Fruit fly (Drosophila melanogaster) whole organism, wandering third instar larva: ENCODE results near the gene CG7785.

Source experiments
- Abd-B ChIP-seq: fragments of >200 bp; optimal IDR thresholded peaks from 2 replicates; lab custom pipeline; 2017; ENCODE audit warnings: missing biosample characterization, missing genetic modification characterization
- CG32264 ChIP-seq: fragments of 200-800 bp; sonication (Bioruptor generic); optimal IDR thresholded peaks from 2 replicates; lab custom pipeline; 2016; ENCODE audit warnings: missing biosample characterization, missing genetic modification characterization
- CG9705 ChIP-seq: fragments of 200-800 bp; sonication (Bioruptor generic); optimal IDR thresholded peaks from 2 replicates; lab custom pipeline; 2018; ENCODE audit warnings: missing biosample characterization, mild to moderate bottlenecking, missing genetic modification characterization
- CrebA ChIP-seq: fragments of 200-800 bp; sonication (Bioruptor generic); optimal IDR thresholded peaks from 2 replicates; lab custom pipeline; 2016; ENCODE audit warnings: missing biosample characterization, mild to moderate bottlenecking, missing genetic modification characterization, borderline replicate concordance
- Dfd ChIP-seq: fragments of >200 bp; optimal IDR thresholded peaks from 2 replicates; lab custom pipeline; 2017; ENCODE audit warnings: missing biosample characterization, missing genetic modification characterization
- Dif ChIP-seq: fragments of 200-275, 200-300 bp; sonication (Bioruptor generic); optimal IDR thresholded peaks from 2 replicates; lab custom pipeline; 2018; ENCODE audit warnings: missing biosample characterization, missing genetic modification characterization; ENCODE audit not compliant: partially characterized antibody
- GATAd ChIP-seq: sonication (Bioruptor generic); optimal IDR thresholded peaks from 2 replicates; lab custom pipeline; 2016; ENCODE audit warnings: missing biosample characterization, missing genetic modification characterization
- HLH106 ChIP-seq: fragments of 200-800 bp; optimal IDR thresholded peaks from 3 replicates; lab custom pipeline; 2019; ENCODE audit warnings: missing biosample characterization, mild to moderate bottlenecking, missing genetic modification characterization, moderate library complexity
- Hnf4 ChIP-seq: fragments of 200-800 bp; sonication (Bioruptor generic); optimal IDR thresholded peaks from 2 replicates; lab custom pipeline; 2016; ENCODE audit warnings: missing biosample characterization, mild to moderate bottlenecking, missing genetic modification characterization
- Hr78 ChIP-seq: fragments of >200 bp; optimal IDR thresholded peaks from 2 replicates; lab custom pipeline; 2017; ENCODE audit warnings: missing biosample characterization, missing genetic modification characterization
- Hr83 ChIP-seq: fragments of 200-300 bp; sonication (Bioruptor generic); optimal IDR thresholded peaks from 2 replicates; lab custom pipeline; 2016; ENCODE audit warnings: missing biosample characterization, mild to moderate bottlenecking, missing genetic modification characterization, moderate library complexity; ENCODE audit not compliant: poor library complexity, severe bottlenecking
- Jra ChIP-seq: sonication (Bioruptor generic); optimal IDR thresholded peaks from 2 replicates; lab custom pipeline; 2016; ENCODE audit warnings: missing biosample characterization, missing genetic modification characterization
- Mio ChIP-seq: sonication (Bioruptor generic); optimal IDR thresholded peaks from 2 replicates; lab custom pipeline; 2016; ENCODE audit warnings: missing biosample characterization, missing genetic modification characterization
- Myc ChIP-seq: fragments of >200 bp; optimal IDR thresholded peaks from 2 replicates; lab custom pipeline; 2017
- N ChIP-seq: fragments of >200 bp; optimal IDR thresholded peaks from 2 replicates; lab custom pipeline; 2018; ENCODE audit warnings: missing biosample characterization, missing external identifiers, missing genetic modification characterization
- OdsH ChIP-seq: fragments of 200-800 bp; sonication (Bioruptor generic); optimal IDR thresholded peaks from 2 replicates; lab custom pipeline; 2016; ENCODE audit warnings: missing biosample characterization, mild to moderate bottlenecking, missing genetic modification characterization
- Rel ChIP-seq, 2 experiments: fragments of 200-800 bp; sonication (Bioruptor generic) in 1 of 2; optimal IDR thresholded peaks; 2 replicates in 1 of 2; 3 replicates in 1 of 2; lab custom pipeline; 2016 to 2019; ENCODE audit warnings: mild to moderate bottlenecking in 2 of 2, missing biosample characterization in 2 of 2, missing genetic modification characterization in 2 of 2, moderate library complexity in 1 of 2
- Sp1 ChIP-seq: fragments of 200-800 bp; sonication (Bioruptor generic); optimal IDR thresholded peaks from 3 replicates; lab custom pipeline; 2019; ENCODE audit warnings: missing biosample characterization, mild to moderate bottlenecking, missing genetic modification characterization, moderate library complexity
- Vsx2 ChIP-seq: fragments of 200-300, 225-300 bp; sonication (Bioruptor generic); optimal IDR thresholded peaks from 2 replicates; lab custom pipeline; 2018; ENCODE audit warnings: missing biosample characterization, missing genetic modification characterization; ENCODE audit not compliant: partially characterized antibody
- br ChIP-seq: fragments of 200-800 bp; sonication (Bioruptor generic); optimal IDR thresholded peaks from 2 replicates; lab custom pipeline; 2016; ENCODE audit warnings: missing biosample characterization, missing genetic modification characterization
- brk ChIP-seq: fragments of 200-800 bp; sonication (Bioruptor generic); optimal IDR thresholded peaks from 2 replicates; lab custom pipeline; 2016; ENCODE audit warnings: missing biosample characterization, mild to moderate bottlenecking, missing genetic modification characterization
- dl ChIP-seq, 2 experiments: fragments of 175-275, 200-275 bp in 1 of 2; fragments of 200-275 bp in 1 of 2; sonication (Bioruptor generic); optimal IDR thresholded peaks; lab custom pipeline; 2018; ENCODE audit warnings: mild to moderate bottlenecking in 2 of 2, missing biosample characterization in 2 of 2, missing genetic modification characterization in 2 of 2, moderate library complexity in 2 of 2; ENCODE audit not compliant: partially characterized antibody in 2 of 2, insufficient read depth in 1 of 2
- dmrt93B ChIP-seq: fragments of 200-800 bp; sonication (Bioruptor generic); optimal IDR thresholded peaks from 2 replicates; lab custom pipeline; 2018; ENCODE audit warnings: missing biosample characterization, mild to moderate bottlenecking, missing genetic modification characterization
- dsf ChIP-seq: sonication (Bioruptor generic); optimal IDR thresholded peaks from 2 replicates; lab custom pipeline; 2016; ENCODE audit warnings: missing biosample characterization, missing genetic modification characterization, borderline replicate concordance
- ey ChIP-seq: fragments of 200-800 bp; sonication (Bioruptor generic); optimal IDR thresholded peaks from 2 replicates; lab custom pipeline; 2016; ENCODE audit warnings: missing biosample characterization, missing genetic modification characterization
- foxo ChIP-seq, 2 experiments: fragments of 200-800 bp; sonication (Bioruptor generic); optimal IDR thresholded peaks; 2 replicates in 1 of 2; 3 replicates in 1 of 2; lab custom pipeline; 2016 to 2017; ENCODE audit warnings: missing biosample characterization in 2 of 2, missing genetic modification characterization in 2 of 2
- fru ChIP-seq: fragments of 200-800 bp; sonication (Bioruptor generic); optimal IDR thresholded peaks from 3 replicates; lab custom pipeline; 2016; ENCODE audit warnings: missing biosample characterization, mild to moderate bottlenecking, missing genetic modification characterization
- h ChIP-seq: fragments of 200-800 bp; sonication (Bioruptor generic); optimal IDR thresholded peaks from 3 replicates; lab custom pipeline; 2016; ENCODE audit warnings: missing biosample characterization, mild to moderate bottlenecking, missing genetic modification characterization
- jim ChIP-seq: fragments of 175-275, 200-325 bp; sonication (Bioruptor generic); optimal IDR thresholded peaks from 2 replicates; lab custom pipeline; 2016; ENCODE audit warnings: missing biosample characterization, mild to moderate bottlenecking, missing genetic modification characterization
- lola ChIP-seq: fragments of >200 bp; optimal IDR thresholded peaks from 2 replicates; lab custom pipeline; 2017; ENCODE audit warnings: missing biosample characterization, missing genetic modification characterization
- pan ChIP-seq: fragments of >200 bp; optimal IDR thresholded peaks from 2 replicates; lab custom pipeline; 2017
- psq ChIP-seq: fragments of 200-800 bp; sonication (Bioruptor generic); optimal IDR thresholded peaks from 3 replicates; lab custom pipeline; 2017; ENCODE audit warnings: missing biosample characterization, mild to moderate bottlenecking, missing genetic modification characterization, moderate library complexity
- rgr ChIP-seq: fragments of 200-800 bp; sonication (Bioruptor generic); optimal IDR thresholded peaks from 3 replicates; lab custom pipeline; 2016; ENCODE audit warnings: missing biosample characterization, mild to moderate bottlenecking, missing genetic modification characterization
- sage ChIP-seq: fragments of 200-800 bp; sonication (Bioruptor generic); optimal IDR thresholded peaks from 2 replicates; lab custom pipeline; 2016; ENCODE audit warnings: missing biosample characterization, mild to moderate bottlenecking, missing genetic modification characterization
- sv ChIP-seq: fragments of 200-800 bp; sonication (Bioruptor generic); optimal IDR thresholded peaks from 3 replicates; lab custom pipeline; 2016; ENCODE audit warnings: missing biosample characterization, missing genetic modification characterization
- tai ChIP-seq: sonication (Bioruptor generic); optimal IDR thresholded peaks from 2 replicates; lab custom pipeline; 2016; ENCODE audit warnings: missing biosample characterization, missing genetic modification characterization
- usp ChIP-seq: fragments of >200 bp; optimal IDR thresholded peaks from 2 replicates; lab custom pipeline; 2017; ENCODE audit warnings: missing biosample characterization, missing genetic modification characterization
- woc ChIP-seq: sonication (Bioruptor generic); optimal IDR thresholded peaks from 2 replicates; lab custom pipeline; 2016; ENCODE audit warnings: missing biosample characterization, mild to moderate bottlenecking, missing genetic modification characterization

Gene CG7785

dm6 chr3R:18021261-18021679 is at the start of gene CG7785:
CG7785 (plus strand) TSS chr3R:18021600.
- no peak for TF ChIP-seq lola
- no peak for TF ChIP-seq sv (GFP tag; lab: Kevin White, UChicago)
- peak; percentile 53 for TF ChIP-seq rgr (GFP tag; lab: Kevin White, UChicago)
- TF ChIP-seq fru = peak; percentile 26
- peak; percentile 25 for TF ChIP-seq OdsH (GFP tag; lab: Kevin White, UChicago)
- peak; percentile 30 for TF ChIP-seq ey (GFP tag; lab: Kevin White, UChicago)
- TF ChIP-seq psq (GFP tag; lab: Kevin White, UChicago) = peak; percentile 14
- peak; percentile 35 for TF ChIP-seq HLH106 (tag; lab: Kevin White, UChicago)
- peak; percentile 20 for TF ChIP-seq Hnf4 (GFP tag; lab: Kevin White, UChicago)
- TF ChIP-seq brk (GFP tag; lab: Kevin White, UChicago) = no peak
- no peak for TF ChIP-seq CG32264 (GFP tag; lab: Kevin White, UChicago)
- peak in 1 of 2 experiments; percentile 57 for TF ChIP-seq foxo (GFP tag; optimal IDR thresholded peaks at IDR 0.05; lab: Kevin White, UChicago)
- TF ChIP-seq pan (lab: Kevin White, UChicago) = no peak
- TF ChIP-seq Jra (GFP tag; lab: Kevin White, UChicago) = no peak
- no peak for TF ChIP-seq woc (GFP tag; lab: Kevin White, UChicago)
- no peak for TF ChIP-seq CrebA (GFP tag; lab: Kevin White, UChicago)
- TF ChIP-seq usp = no peak
- no peak for TF ChIP-seq jim (GFP tag; lab: Kevin White, UChicago)
- peak; percentile 3 for TF ChIP-seq Sp1
- TF ChIP-seq Mio (GFP tag; lab: Kevin White, UChicago) = no peak
- TF ChIP-seq CG9705 (GFP tag; lab: Kevin White, UChicago) = no peak
- no peak for TF ChIP-seq Hr78 (GFP tag; lab: Kevin White, UChicago)
- peak; percentile 34 for TF ChIP-seq br (GFP tag; lab: Kevin White, UChicago)
- TF ChIP-seq tai (GFP tag; lab: Kevin White, UChicago) = peak; percentile 51
- no peak for TF ChIP-seq sage (GFP tag; lab: Kevin White, UChicago)
- TF ChIP-seq GATAd (GFP tag; lab: Kevin White, UChicago) = no peak
- TF ChIP-seq Dif (GFP tag; lab: Kevin White, UChicago) = no peak
- no peak for TF ChIP-seq Dfd (GFP tag; lab: Kevin White, UChicago)
- no peak for TF ChIP-seq Vsx2 (GFP tag; lab: Kevin White, UChicago)
- TF ChIP-seq Myc (lab: Kevin White, UChicago) = peak; percentile 54
- no peak for TF ChIP-seq Rel (GFP tag; optimal IDR thresholded peaks at IDR 0.05; lab: Kevin White, UChicago)
- no peak for TF ChIP-seq Rel (tag; optimal IDR thresholded peaks at IDR 0.05; lab: Kevin White, UChicago)
- no peak for TF ChIP-seq dl (GFP tag; optimal IDR thresholded peaks at IDR 0.05; lab: Kevin White, UChicago; ENCODE audit: insufficient read depth in 1 of 2, partially characterized antibody in 2 of 2)
- no peak for TF ChIP-seq N (GFP tag; lab: Kevin White, UChicago)
- TF ChIP-seq h (GFP tag; lab: Kevin White, UChicago) = peak; percentile 40
- no peak for TF ChIP-seq Hr83
- TF ChIP-seq Abd-B (GFP tag; lab: Kevin White, UChicago) = no peak
- peak; percentile 41 for TF ChIP-seq dmrt93B (GFP tag; lab: Kevin White, UChicago)
- no peak for TF ChIP-seq dsf (GFP tag; lab: Kevin White, UChicago)

dm6 chr3R:18004698-18005097 is 16.7 kb upstream of the CG7785 start:
- no peak for TF ChIP-seq CG9705 (GFP tag; lab: Kevin White, UChicago)
- no peak for TF ChIP-seq CG32264 (GFP tag; lab: Kevin White, UChicago)
- TF ChIP-seq GATAd (GFP tag; lab: Kevin White, UChicago) = no peak
- no peak for TF ChIP-seq Myc (lab: Kevin White, UChicago)
- TF ChIP-seq rgr (GFP tag; lab: Kevin White, UChicago) = no peak
- TF ChIP-seq pan (lab: Kevin White, UChicago) = no peak
- no peak for TF ChIP-seq h (GFP tag; lab: Kevin White, UChicago)
- TF ChIP-seq Dif (GFP tag; lab: Kevin White, UChicago) = no peak
- no peak for TF ChIP-seq foxo (GFP tag; optimal IDR thresholded peaks at IDR 0.05; lab: Kevin White, UChicago)
- TF ChIP-seq OdsH (GFP tag; lab: Kevin White, UChicago) = no peak
- TF ChIP-seq Hnf4 (GFP tag; lab: Kevin White, UChicago) = no peak
- no peak for TF ChIP-seq tai (GFP tag; lab: Kevin White, UChicago)
- no peak for TF ChIP-seq lola
- TF ChIP-seq Vsx2 (GFP tag; lab: Kevin White, UChicago) = no peak
- TF ChIP-seq Sp1 = no peak
- no peak for TF ChIP-seq N (GFP tag; lab: Kevin White, UChicago)
